Comparison of ENCODE assay signal across 5 worm cellular contexts in genomic region chrV:15505068-15505467, ce11.
TF ChIP-seq lines count a peak whose summit lies in the region.

No protein-coding gene starts in this region.

TF ChIP-seq in whole organism, L1 larva, 84 proteins besides CTCF, POLR2A, EP300 and RAD21 (continues in another document):
- TF ChIP-seq swsn-7 (tag; optimal IDR thresholded peaks at IDR 0.05; lab: Kevin White, UChicago) (peak; percentile 47), nhr-77 (tag; optimal IDR thresholded peaks at IDR 0.05; lab: Kevin White, UChicago) (peak; percentile 49), nhr-76 (tag; optimal IDR thresholded peaks at IDR 0.05; lab: Kevin White, UChicago) (no peak), nhr-28 (tag; optimal IDR thresholded peaks at IDR 0.05; lab: Kevin White, UChicago) (no peak), nhr-20 (tag; optimal IDR thresholded peaks at IDR 0.05; lab: Kevin White, UChicago) (peak; percentile 55), sox-4 (tag; optimal IDR thresholded peaks at IDR 0.05; lab: Kevin White, UChicago) (no peak), tlp-1 (tag; optimal IDR thresholded peaks at IDR 0.05; lab: Kevin White, UChicago) (no peak), ceh-8 (GFP tag; optimal IDR thresholded peaks at IDR 0.05; lab: Kevin White, UChicago) (no peak), hpl-2 (GFP tag; optimal IDR thresholded peaks at IDR 0.05; lab: Kevin White, UChicago) (no peak), lin-13 (GFP tag; optimal IDR thresholded peaks at IDR 0.05; lab: Kevin White, UChicago) (peak; percentile 45), mef-2 (tag; optimal IDR thresholded peaks at IDR 0.05; lab: Kevin White, UChicago) (no peak), zag-1 (tag; optimal IDR thresholded peaks at IDR 0.05; lab: Kevin White, UChicago) (no peak), C04F5.9 (tag; optimal IDR thresholded peaks at IDR 0.05; lab: Kevin White, UChicago) (no peak), unc-62 (GFP tag; optimal IDR thresholded peaks at IDR 0.05; lab: Kevin White, UChicago) (no peak), ama-1 (optimal IDR thresholded peaks at IDR 0.05; lab: Kevin White, UChicago) (no peak), grh-1 (GFP tag; IDR thresholded peaks at IDR 0.05; lab: Robert Waterston, UW) (no peak), hlh-4 (tag; optimal IDR thresholded peaks at IDR 0.05; lab: Kevin White, UChicago) (no peak), fkh-10 (GFP tag; optimal IDR thresholded peaks at IDR 0.05; lab: Kevin White, UChicago) (no peak), sptf-1 (tag; optimal IDR thresholded peaks at IDR 0.05; lab: Kevin White, UChicago) (no peak)

TF ChIP-seq in whole organism, L3 larva, 47 proteins besides CTCF, POLR2A, EP300 and RAD21:
- TF ChIP-seq mdl-1 (tag; optimal IDR thresholded peaks at IDR 0.05; lab: Kevin White, UChicago): no peak
- TF ChIP-seq aly-2 (tag; optimal IDR thresholded peaks at IDR 0.05; lab: Kevin White, UChicago): no peak
- TF ChIP-seq nhr-12 (tag; optimal IDR thresholded peaks at IDR 0.05; lab: Kevin White, UChicago): no peak
- no peak for TF ChIP-seq nfya-1 (tag; optimal IDR thresholded peaks at IDR 0.05; lab: Kevin White, UChicago; ENCODE audit: insufficient read depth)
- TF ChIP-seq eor-1 (tag; optimal IDR thresholded peaks at IDR 0.05; lab: Kevin White, UChicago): no peak
- no peak for TF ChIP-seq nhr-76 (tag; optimal IDR thresholded peaks at IDR 0.05; lab: Kevin White, UChicago)
- no peak for TF ChIP-seq sea-2 (GFP tag; optimal IDR thresholded peaks at IDR 0.05; lab: Kevin White, UChicago)
- TF ChIP-seq nhr-11 (tag; optimal IDR thresholded peaks at IDR 0.05; lab: Kevin White, UChicago): no peak
- TF ChIP-seq ama-1 (optimal IDR thresholded peaks at IDR 0.05; lab: Kevin White, UChicago): no peak
- TF ChIP-seq lin-39 (tag; optimal IDR thresholded peaks at IDR 0.05; lab: Kevin White, UChicago): peak; percentile 8
- TF ChIP-seq R02D3.7 (tag; optimal IDR thresholded peaks at IDR 0.05; lab: Kevin White, UChicago): no peak
- TF ChIP-seq ceh-9 (tag; optimal IDR thresholded peaks at IDR 0.05; lab: Kevin White, UChicago): no peak
- no peak for TF ChIP-seq unc-39 (tag; optimal IDR thresholded peaks at IDR 0.05; lab: Kevin White, UChicago)
- TF ChIP-seq lin-15B (tag; optimal IDR thresholded peaks at IDR 0.05; lab: Kevin White, UChicago): no peak
- no peak for TF ChIP-seq fos-1 (tag; optimal IDR thresholded peaks at IDR 0.05; lab: Kevin White, UChicago)
- peak; percentile 34 for TF ChIP-seq pqm-1 (tag; optimal IDR thresholded peaks at IDR 0.05; lab: Kevin White, UChicago)
- TF ChIP-seq fkh-10 (GFP tag; optimal IDR thresholded peaks at IDR 0.05; lab: Kevin White, UChicago): no peak
- no peak for TF ChIP-seq fkh-2 (tag; optimal IDR thresholded peaks at IDR 0.05; lab: Kevin White, UChicago)
- TF ChIP-seq elt-2 (tag; optimal IDR thresholded peaks at IDR 0.05; lab: Kevin White, UChicago): peak; percentile 52
- TF ChIP-seq ceh-16 (tag; optimal IDR thresholded peaks at IDR 0.05; lab: Kevin White, UChicago): peak; percentile 2

TF ChIP-seq in whole organism, early embryonic, 17 proteins besides CTCF, POLR2A, EP300 and RAD21:
- TF ChIP-seq hmg-4 (GFP tag; optimal IDR thresholded peaks at IDR 0.05; lab: Kevin White, UChicago): no peak
- TF ChIP-seq ets-7 (tag; optimal IDR thresholded peaks at IDR 0.05; lab: Kevin White, UChicago): no peak
- TF ChIP-seq sea-1 (GFP tag; conservative IDR thresholded peaks at IDR 0.05; lab: Robert Waterston, UW): peak; percentile 81
- peak; percentile 45 for TF ChIP-seq ceh-36 (tag; optimal IDR thresholded peaks at IDR 0.05; lab: Kevin White, UChicago)
- peak; percentile 40 for TF ChIP-seq ceh-13 (GFP tag; optimal IDR thresholded peaks at IDR 0.05; lab: Kevin White, UChicago)
- TF ChIP-seq B0310.2 (tag; optimal IDR thresholded peaks at IDR 0.05; lab: Kevin White, UChicago): peak; percentile 42
- no peak for TF ChIP-seq hnd-1 (tag; optimal IDR thresholded peaks at IDR 0.05; lab: Kevin White, UChicago)
- TF ChIP-seq ama-1 (optimal IDR thresholded peaks at IDR 0.05; lab: Kevin White, UChicago): no peak
- TF ChIP-seq aly-1 (tag; optimal IDR thresholded peaks at IDR 0.05; lab: Kevin White, UChicago): peak; percentile 41
- TF ChIP-seq tra-4 (tag; optimal IDR thresholded peaks at IDR 0.05; lab: Kevin White, UChicago): no peak
- TF ChIP-seq flt-1 (GFP tag; IDR thresholded peaks at IDR 0.05; lab: Robert Waterston, UW): peak; percentile 78
- TF ChIP-seq scrt-1 (GFP tag; IDR thresholded peaks at IDR 0.05; lab: Robert Waterston, UW): peak; percentile 65; the same call in 1 of the 2 replicates
- no peak; the same call in 1 of the 2 replicates for TF ChIP-seq pes-1 (GFP tag; IDR thresholded peaks at IDR 0.05; lab: Robert Waterston, UW)
- TF ChIP-seq hmbx-1 (tag; optimal IDR thresholded peaks at IDR 0.05; lab: Kevin White, UChicago): no peak
- TF ChIP-seq tbx-37 (GFP tag; conservative IDR thresholded peaks at IDR 0.05; lab: Robert Waterston, UW): 0 out of 2 replicates have a peak, but pooled peaks have one; percentile 34
- TF ChIP-seq tbx-11 (GFP tag; IDR thresholded peaks at IDR 0.05; lab: Robert Waterston, UW): peak; percentile 74; the same call in 1 of the 2 replicates
- peak; percentile 44 for TF ChIP-seq F13C5.2 (tag; optimal IDR thresholded peaks at IDR 0.05; lab: Kevin White, UChicago)

TF ChIP-seq in whole organism, midembryonic, 9 proteins besides CTCF, POLR2A, EP300 and RAD21:
- no peak for TF ChIP-seq med-1 (GFP tag; optimal IDR thresholded peaks at IDR 0.05; lab: Kevin White, UChicago; ENCODE audit: insufficient read depth)
- peak; percentile 71 for TF ChIP-seq ztf-23 (GFP tag; IDR thresholded peaks at IDR 0.05; lab: Robert Waterston, UW)
- peak; percentile 79 for TF ChIP-seq tab-1 (GFP tag; IDR thresholded peaks at IDR 0.05; lab: Robert Waterston, UW)
- TF ChIP-seq ref-1 (GFP tag; conservative IDR thresholded peaks at IDR 0.05; lab: Robert Waterston, UW): peak; percentile 62
- TF ChIP-seq klf-2 (GFP tag; conservative IDR thresholded peaks at IDR 0.05; lab: Robert Waterston, UW): 0 out of 2 replicates have a peak, but pooled peaks have one; percentile 10
- no peak for TF ChIP-seq cog-1 (tag; optimal IDR thresholded peaks at IDR 0.05; lab: Kevin White, UChicago)
- peak; percentile 50; the same call in 1 of the 2 replicates for TF ChIP-seq ztf-29 (GFP tag; IDR thresholded peaks at IDR 0.05; lab: Robert Waterston, UW)
- 0 out of 2 replicates have a peak, but pooled peaks have one; percentile 43 for TF ChIP-seq T22C8.4 (GFP tag; IDR thresholded peaks at IDR 0.05; lab: Robert Waterston, UW)
- peak; percentile 85 for TF ChIP-seq flt-1 (GFP tag; IDR thresholded peaks at IDR 0.05; lab: Robert Waterston, UW)
TF ChIP-seq in whole organism, midembryonic: peak in this region for 7.

TF ChIP-seq in whole organism, young adult, 124 proteins besides CTCF, POLR2A, EP300 and RAD21 (continues in another document):
- TF ChIP-seq lin-26 (GFP tag; IDR thresholded peaks at IDR 0.05; lab: Robert Waterston, UW) (peak; percentile 85), madf-3 (GFP tag; IDR thresholded peaks at IDR 0.05; lab: Robert Waterston, UW) (0 out of 2 replicates have a peak, but pooled peaks have one; percentile 14), lin-35 (GFP tag; optimal IDR thresholded peaks at IDR 0.05; lab: Kevin White, UChicago) (no peak), hlh-12 (tag; optimal IDR thresholded peaks at IDR 0.05; lab: Kevin White, UChicago) (no peak), nhr-179 (tag; optimal IDR thresholded peaks at IDR 0.05; lab: Kevin White, UChicago) (no peak), F55B11.4 (tag; optimal IDR thresholded peaks at IDR 0.05; lab: Kevin White, UChicago; ENCODE audit: borderline replicate concordance, insufficient read depth) (no peak), efl-1 (GFP tag; optimal IDR thresholded peaks at IDR 0.05; lab: Kevin White, UChicago) (no peak), madf-8 (GFP tag; conservative IDR thresholded peaks at IDR 0.05; lab: Robert Waterston, UW) (no peak), snpc-3.4 (tag; optimal IDR thresholded peaks at IDR 0.05; lab: Kevin White, UChicago) (no peak), zfh-2 (GFP tag; conservative IDR thresholded peaks at IDR 0.05; lab: Robert Waterston, UW) (no peak; the same call in 1 of the 2 replicates), F57A8.1 (GFP tag; optimal IDR thresholded peaks at IDR 0.05; lab: Kevin White, UChicago) (no peak), die-1 (tag; optimal IDR thresholded peaks at IDR 0.05; lab: Kevin White, UChicago) (peak; percentile 31), ztf-6 (GFP tag; IDR thresholded peaks at IDR 0.05; lab: Robert Waterston, UW) (no peak), nhr-27 (tag; optimal IDR thresholded peaks at IDR 0.05; lab: Kevin White, UChicago) (no peak), lin-40 (tag; optimal IDR thresholded peaks at IDR 0.05; lab: Kevin White, UChicago) (no peak), tbp1 (GFP tag; optimal IDR thresholded peaks at IDR 0.05; lab: Kevin White, UChicago) (peak; percentile 93), F49E8.2 (tag; optimal IDR thresholded peaks at IDR 0.05; lab: Kevin White, UChicago; ENCODE audit: insufficient read depth) (no peak), ama-1 (optimal IDR thresholded peaks at IDR 0.05; lab: Kevin White, UChicago) (no peak), ama-1 (GFP tag; optimal IDR thresholded peaks at IDR 0.05; lab: Kevin White, UChicago) (no peak), nhr-120 (GFP tag; IDR thresholded peaks at IDR 0.05; lab: Robert Waterston, UW) (0 out of 2 replicates have a peak, but pooled peaks have one; percentile 30), F37B4.10 (GFP tag; IDR thresholded peaks at IDR 0.05; lab: Robert Waterston, UW) (no peak), egl-18 (GFP tag; IDR thresholded peaks at IDR 0.05; lab: Robert Waterston, UW) (no peak), F33H1.4 (GFP tag; IDR thresholded peaks at IDR 0.05; lab: Robert Waterston, UW) (peak; percentile 32; the same call in 1 of the 2 replicates), ekl-4 (GFP tag; IDR thresholded peaks at IDR 0.05; lab: Robert Waterston, UW) (0 out of 2 replicates have a peak, but pooled peaks have one; percentile 15), hmg-1.2 (GFP tag; IDR thresholded peaks at IDR 0.05; lab: Robert Waterston, UW) (peak; percentile 64), B0336.3 (GFP tag; IDR thresholded peaks at IDR 0.05; lab: Robert Waterston, UW) (no peak), lir-1 (GFP tag; conservative IDR thresholded peaks at IDR 0.05; lab: Robert Waterston, UW) (0 out of 2 replicates have a peak, but pooled peaks have one; percentile 52), lsy-27 (tag; optimal IDR thresholded peaks at IDR 0.05; lab: Kevin White, UChicago; ENCODE audit: borderline replicate concordance, insufficient read depth) (no peak), pbrm-1 (GFP tag; IDR thresholded peaks at IDR 0.05; lab: Robert Waterston, UW) (peak; percentile 62; the same call in 1 of the 2 replicates), sptf-2 (GFP tag; optimal IDR thresholded peaks at IDR 0.05; lab: Kevin White, UChicago) (no peak), sdz-38 (tag; optimal IDR thresholded peaks at IDR 0.05; lab: Kevin White, UChicago) (no peak), lsl-1 (GFP tag; optimal IDR thresholded peaks at IDR 0.05; lab: Kevin White, UChicago) (peak; percentile 36), rec-8 (tag; optimal IDR thresholded peaks at IDR 0.05; lab: Kevin White, UChicago) (no peak), Y79H2A.3 (GFP tag; conservative IDR thresholded peaks at IDR 0.05; lab: Robert Waterston, UW) (no peak)

Comparison
In these comparisons a context has a peak if more than half of its experiments do, and no peak if none do; other contexts are left out.
1. Of the 8 proteins assayed by ChIP-seq in both whole organism, young adult and whole organism, L1 larva: peak only in whole organism, young adult: snpc-4; only in whole organism, L1 larva: efl-1 and lin-35; in both: nhr-90; in neither: 3; mixed calls (peak in some experiments, not most) for 1.